Fruit fly (Drosophila melanogaster) whole organism, prepupa: ENCODE measurements around the gene mRpS2.

ENCODE experiments used
- CG10631 ChIP-seq: fragments of 200-800 bp; sonication (Bioruptor generic); optimal IDR thresholded peaks from 2 replicates; lab custom pipeline; 2016; ENCODE audit warnings: missing biosample characterization, missing genetic modification characterization
- CG11294 ChIP-seq: fragments of 200-800 bp; sonication (Bioruptor generic); IDR thresholded peaks from 2 replicates; pipeline ENCODE4 v1.3.6; 2022; ENCODE audit warnings: missing biosample characterization, missing genetic modification characterization
- CG15336 ChIP-seq: fragments of 200-800 bp; sonication (Bioruptor generic); IDR thresholded peaks from 2 replicates; pipeline ENCODE4 v1.3.6; 2022; ENCODE audit warnings: missing biosample characterization, missing genetic modification characterization
- CG16779 ChIP-seq: fragments of 200-800 bp; sonication (Bioruptor generic); optimal IDR thresholded peaks from 3 replicates; lab custom pipeline; 2017; ENCODE audit warnings: missing biosample characterization, mild to moderate bottlenecking, missing genetic modification characterization
- CG3032 ChIP-seq: fragments of 200-800 bp; optimal IDR thresholded peaks from 2 replicates; lab custom pipeline; 2019; ENCODE audit warnings: missing biosample characterization, mild to moderate bottlenecking, missing genetic modification characterization, moderate library complexity
- CG34406 ChIP-seq: fragments of 200-800 bp; sonication (Bioruptor generic); optimal IDR thresholded peaks from 3 replicates; lab custom pipeline; 2016; ENCODE audit warnings: missing biosample characterization, missing genetic modification characterization
- CG4318 ChIP-seq: fragments of 200-800 bp; sonication (Bioruptor generic); optimal IDR thresholded peaks from 3 replicates; lab custom pipeline; 2017; ENCODE audit warnings: missing biosample characterization, mild to moderate bottlenecking, missing genetic modification characterization
- CG6163 ChIP-seq: fragments of 200-800 bp; sonication (Bioruptor generic); IDR thresholded peaks from 3 replicates; pipeline ENCODE4 v1.3.6; 2022; ENCODE audit warnings: missing biosample characterization, missing genetic modification characterization
- CG6792 ChIP-seq: fragments of 200-800 bp; sonication (Bioruptor generic); optimal IDR thresholded peaks from 3 replicates; lab custom pipeline; 2016; ENCODE audit warnings: missing biosample characterization, missing genetic modification characterization
- CG6854 ChIP-seq: fragments of 200-800 bp; sonication (Bioruptor generic); optimal IDR thresholded peaks from 2 replicates; lab custom pipeline; 2017; ENCODE audit warnings: missing biosample characterization, mild to moderate bottlenecking, missing genetic modification characterization
- CG7368 ChIP-seq: fragments of 200-800 bp; sonication (Bioruptor generic); optimal IDR thresholded peaks from 3 replicates; lab custom pipeline; 2016; ENCODE audit warnings: missing biosample characterization, missing genetic modification characterization
- CG8119 ChIP-seq: fragments of 200-800 bp; sonication (Bioruptor generic); IDR thresholded peaks from 3 replicates; pipeline ENCODE4 v1.3.6; 2022; ENCODE audit warnings: missing biosample characterization, missing genetic modification characterization
- CG8319 ChIP-seq: fragments of 200-800 bp; sonication (Bioruptor generic); optimal IDR thresholded peaks from 3 replicates; lab custom pipeline; 2016; ENCODE audit warnings: missing biosample characterization, missing genetic modification characterization
- CG8632 ChIP-seq: fragments of 200-800 bp; sonication (Bioruptor generic); optimal IDR thresholded peaks from 3 replicates; lab custom pipeline; 2016; ENCODE audit warnings: missing biosample characterization, missing genetic modification characterization
- Eip75B ChIP-seq: fragments of 200-800 bp; sonication (Bioruptor generic); optimal IDR thresholded peaks from 3 replicates; lab custom pipeline; 2016; ENCODE audit warnings: missing biosample characterization, missing genetic modification characterization
- Eip78C ChIP-seq: fragments of 200-800 bp; sonication (Bioruptor generic); peaks from one replicate; lab custom pipeline; 2016; ENCODE audit warnings: missing biosample characterization, missing genetic modification characterization
- Ets21C ChIP-seq: fragments of 200-800 bp; sonication (Bioruptor generic); optimal IDR thresholded peaks from 3 replicates; lab custom pipeline; 2016; ENCODE audit warnings: missing biosample characterization, missing genetic modification characterization
- Ets96B ChIP-seq: fragments of 200-800 bp; optimal IDR thresholded peaks from 2 replicates; lab custom pipeline; 2019; ENCODE audit warnings: missing biosample characterization, mild to moderate bottlenecking, missing genetic modification characterization, moderate library complexity
- Gug ChIP-seq: fragments of 200-800 bp; sonication (Bioruptor generic); IDR thresholded peaks from 2 replicates; pipeline ENCODE4 v1.3.6; 2022; ENCODE audit warnings: missing biosample characterization, missing genetic modification characterization
- Hr38 ChIP-seq: sonication (Bioruptor generic); optimal IDR thresholded peaks from 2 replicates; lab custom pipeline; 2016; ENCODE audit warnings: missing biosample characterization, missing genetic modification characterization
- Hr39 ChIP-seq: fragments of 200-800 bp; sonication (Bioruptor generic); optimal IDR thresholded peaks from 2 replicates; lab custom pipeline; 2016; ENCODE audit warnings: missing biosample characterization, missing genetic modification characterization
- Hr4 ChIP-seq: fragments of 200-800 bp; sonication (Bioruptor generic); optimal IDR thresholded peaks from 3 replicates; lab custom pipeline; 2016; ENCODE audit warnings: missing biosample characterization, missing genetic modification characterization
- Smox ChIP-seq: fragments of 200-800 bp; sonication (Bioruptor generic); optimal IDR thresholded peaks from 3 replicates; lab custom pipeline; 2016; ENCODE audit warnings: missing biosample characterization, missing genetic modification characterization
- Sox14 ChIP-seq: fragments of 200-800 bp; sonication (Bioruptor generic); optimal IDR thresholded peaks from 3 replicates; lab custom pipeline; 2016; ENCODE audit warnings: missing biosample characterization, missing genetic modification characterization
- cyc ChIP-seq: fragments of 200-800 bp; sonication (Bioruptor generic); optimal IDR thresholded peaks from 3 replicates; lab custom pipeline; 2016; ENCODE audit warnings: missing biosample characterization, missing genetic modification characterization
- dsx ChIP-seq: fragments of 200-800 bp; optimal IDR thresholded peaks from 3 replicates; lab custom pipeline; 2019; ENCODE audit warnings: missing biosample characterization, mild to moderate bottlenecking, missing genetic modification characterization, moderate library complexity; ENCODE audit not compliant: poor library complexity, severe bottlenecking
- eg ChIP-seq: fragments of 200-800 bp; sonication (Bioruptor generic); IDR thresholded peaks from 3 replicates; pipeline ENCODE4 v1.3.6; 2022; ENCODE audit warnings: missing biosample characterization, missing genetic modification characterization
- esn ChIP-seq: fragments of 200-800 bp; sonication (Bioruptor generic); optimal IDR thresholded peaks from 2 replicates; lab custom pipeline; 2016; ENCODE audit warnings: missing biosample characterization, mild to moderate bottlenecking, missing genetic modification characterization, moderate library complexity
- fkh ChIP-seq: fragments of 200-800 bp; sonication (Bioruptor generic); optimal IDR thresholded peaks from 3 replicates; lab custom pipeline; 2017; ENCODE audit warnings: missing biosample characterization, mild to moderate bottlenecking, missing genetic modification characterization, moderate library complexity
- net ChIP-seq: fragments of 200-800 bp; sonication (Bioruptor generic); optimal IDR thresholded peaks from 3 replicates; lab custom pipeline; 2016; ENCODE audit warnings: missing biosample characterization, missing genetic modification characterization
- pdm3 ChIP-seq: fragments of 200-800 bp; sonication (Bioruptor generic); optimal IDR thresholded peaks from 3 replicates; lab custom pipeline; 2016; ENCODE audit warnings: missing biosample characterization, missing genetic modification characterization
- ss ChIP-seq, 2 experiments: fragments of 200-800 bp; sonication (Bioruptor generic); optimal IDR thresholded peaks; 2 replicates in 1 of 2; 3 replicates in 1 of 2; lab custom pipeline; 2017 to 2018; ENCODE audit warnings: mild to moderate bottlenecking in 2 of 2, missing biosample characterization in 2 of 2, missing genetic modification characterization in 2 of 2, moderate library complexity in 1 of 2
- svp ChIP-seq: fragments of 200-800 bp; sonication (Bioruptor generic); peaks from one replicate; lab custom pipeline; 2016; ENCODE audit warnings: missing biosample characterization, missing genetic modification characterization
- topi ChIP-seq: fragments of 200-800 bp; sonication (Bioruptor generic); optimal IDR thresholded peaks from 3 replicates; lab custom pipeline; 2016; ENCODE audit warnings: missing biosample characterization, missing genetic modification characterization

Gene mRpS2

dm6 chr2L:4837772-4838397, 12.3 kb downstream of the mRpS2 start, which contains the start of the genes tank and CG12194 (continued):
- peak; percentile 100 for TF ChIP-seq CG15336 (GFP tag; lab: Robert Waterston, UW)
- peak; percentile 98 for TF ChIP-seq CG8632 (GFP tag; lab: Kevin White, UChicago)
- peak; percentile 98 for TF ChIP-seq Smox
- TF ChIP-seq CG10631, result peak; percentile 99
- TF ChIP-seq Hr38 (GFP tag; lab: Kevin White, UChicago), result peak; percentile 95
- peak; percentile 100 for TF ChIP-seq Sox14 (GFP tag; lab: Kevin White, UChicago)
- peak; percentile 99 for TF ChIP-seq Hr39 (GFP tag; lab: Kevin White, UChicago)
- peak; percentile 99 for TF ChIP-seq CG7368 (GFP tag; lab: Kevin White, UChicago)
- peak; percentile 100 for TF ChIP-seq Hr4
- TF ChIP-seq dsx (GFP tag; lab: Kevin White, UChicago), result peak; percentile 96
- TF ChIP-seq CG6163 (GFP tag; lab: Robert Waterston, UW), result peak; percentile 100
- TF ChIP-seq CG34406, result peak; percentile 98
- TF ChIP-seq Gug, result peak; percentile 99
- TF ChIP-seq CG11294, result peak; percentile 99
- TF ChIP-seq CG8119 (GFP tag; lab: Robert Waterston, UW), result peak; percentile 99
- peak; percentile 98 for TF ChIP-seq CG8319 (GFP tag; lab: Kevin White, UChicago)
- TF ChIP-seq ss (GFP tag; optimal IDR thresholded peaks at IDR 0.05; lab: Kevin White, UChicago), result peak; percentile 91 to 94
- TF ChIP-seq cyc (GFP tag; lab: Kevin White, UChicago), result peak; percentile 99
- peak; percentile 99 for TF ChIP-seq svp (GFP tag; lab: Kevin White, UChicago)

- TF ChIP-seq Hr4 (peak; percentile 12), Eip78C (GFP tag; lab: Kevin White, UChicago) (peak; percentile 30), Ets96B (tag; lab: Kevin White, UChicago) (no peak), eg (GFP tag; lab: Robert Waterston, UW) (0 out of 3 replicates have a peak, but pooled peaks have one; percentile 62), Ets21C (GFP tag; lab: Kevin White, UChicago) (no peak), pdm3 (GFP tag; lab: Kevin White, UChicago) (no peak), CG6163 (GFP tag; lab: Robert Waterston, UW) (no peak), CG15336 (GFP tag; lab: Robert Waterston, UW) (peak; percentile 35; the same call in 1 of the 2 replicates), CG6792 (no peak)
These were observed 14.0 kb downstream of the mRpS2 start for dm6 chr2L:4836193-4836592.

dm6 chr2L:4835091-4835689, 15.0 kb downstream of the mRpS2 start, which contains the start of gene Ir25a:
Gene Ir25a (minus strand): TSS chr2L:4835300.
- TF ChIP-seq Eip78C (GFP tag; lab: Kevin White, UChicago) (peak; percentile 6), Eip75B (GFP tag; lab: Kevin White, UChicago) (no peak)

- TF ChIP-seq CG3032 (tag; lab: Kevin White, UChicago) (peak; percentile 4), dsx (GFP tag; lab: Kevin White, UChicago) (no peak), CG15336 (GFP tag; lab: Robert Waterston, UW) (no peak), net (GFP tag; lab: Kevin White, UChicago) (no peak), Eip78C (GFP tag; lab: Kevin White, UChicago) (no peak), CG4318 (no peak), CG6854 (GFP tag; lab: Kevin White, UChicago) (peak; percentile 31), CG16779 (tag; lab: Kevin White, UChicago) (no peak)
- TF ChIP-seq, all 60 proteins: peak for 2
These were observed 19.7 kb downstream of the mRpS2 start, which contains the start of gene Fnta for dm6 chr2L:4830490-4830889. Gene Fnta (minus strand): TSS chr2L:4830693.

dm6 chr2L:4829040-4829439, 21.2 kb downstream of the mRpS2 start:
- TF ChIP-seq fkh (GFP tag; lab: Kevin White, UChicago) (peak; percentile 91), CG7368 (GFP tag; lab: Kevin White, UChicago) (no peak), topi (GFP tag; lab: Kevin White, UChicago) (no peak), Eip78C (GFP tag; lab: Kevin White, UChicago) (peak; percentile 67), esn (peak; percentile 18)
